Worm (Caenorhabditis elegans): ENCODE results near the gene srh-279.
A peak's percentile ranks its signal among the peaks of the same experiment; 100 is the strongest.

- TF ChIP-seq ceh-28 (tag; optimal IDR thresholded peaks at IDR 0.05), result no peak
- TF ChIP-seq T20F7.1 (GFP tag; optimal IDR thresholded peaks at IDR 0.05), result no peak
- TF ChIP-seq unc-62 (GFP tag; optimal IDR thresholded peaks at IDR 0.05 in 1 of 2), result peak in 1 of 2 experiments; percentile 62
- TF ChIP-seq unc-62 (tag; optimal IDR thresholded peaks at IDR 0.05), result no peak
- TF ChIP-seq nhr-10 (tag; optimal IDR thresholded peaks at IDR 0.05), result no peak
- no peak for TF ChIP-seq ceh-82 (tag; optimal IDR thresholded peaks at IDR 0.05)
- no peak for TF ChIP-seq php-3 (GFP tag; IDR thresholded peaks at IDR 0.05)
- no peak for TF ChIP-seq R02D3.7 (tag; optimal IDR thresholded peaks at IDR 0.05)
- TF ChIP-seq nhr-48 (tag; optimal IDR thresholded peaks at IDR 0.05), result no peak
- TF ChIP-seq hlh-30 (tag; optimal IDR thresholded peaks at IDR 0.05; ENCODE audit: insufficient read depth), result no peak
- no peak for TF ChIP-seq mdl-1 (tag; optimal IDR thresholded peaks at IDR 0.05)
Measured at ce11 chrV:16155111-16155510, 37.1 kb upstream of the srh-279 start, which contains the start of gene str-97.
